Fruit fly (Drosophila melanogaster): ENCODE data around the gene ppk27.

The ppk27 gene

dm6 chr3L:3755101-3755500 lies at the start of gene ppk27:
TSS of gene ppk27 (minus strand) at chr3L:3755201.
- TF ChIP-seq Chrac-16 (GFP tag; optimal IDR thresholded peaks at IDR 0.05) (no peak), ftz-f1 (GFP tag; optimal IDR thresholded peaks at IDR 0.05) (no peak), CG13296 (GFP tag; optimal IDR thresholded peaks at IDR 0.05) (no peak), Ets65A (GFP tag) (peak; percentile 56)

dm6 chr3L:3802677-3803076 lies 47.7 kb upstream of the ppk27 start:
- peak; percentile 77 for TF ChIP-seq Antp (GFP tag; optimal IDR thresholded peaks at IDR 0.05)
- peak; percentile 86 for TF ChIP-seq ERR (GFP tag; optimal IDR thresholded peaks at IDR 0.05)
- TF ChIP-seq chm (GFP tag; IDR thresholded peaks at IDR 0.05) = peak; percentile 66; the same call in 1 of the 2 replicates
- TF ChIP-seq Nf-YA (GFP tag; IDR thresholded peaks at IDR 0.05) = peak; percentile 42; the same call in 1 of the 2 replicates
- TF ChIP-seq aop (GFP tag; IDR thresholded peaks at IDR 0.05) = 0 out of 2 replicates have a peak, but pooled peaks have one; percentile 29
- TF ChIP-seq CG15073 (GFP tag; optimal IDR thresholded peaks at IDR 0.05) = no peak
- TF ChIP-seq fru (optimal IDR thresholded peaks at IDR 0.05) = no peak
- peak; percentile 37 for TF ChIP-seq Nf-YB (GFP tag; optimal IDR thresholded peaks at IDR 0.05)
- peak; percentile 49 for TF ChIP-seq CG12299 (tag; optimal IDR thresholded peaks at IDR 0.05)
- peak; percentile 77 for TF ChIP-seq caup (GFP tag; optimal IDR thresholded peaks at IDR 0.05; ENCODE audit: severe bottlenecking)
- no peak for TF ChIP-seq Gsc (GFP tag; IDR thresholded peaks at IDR 0.05)
- 0 out of 2 replicates have a peak, but pooled peaks have one; percentile 25 for TF ChIP-seq gt (GFP tag; IDR thresholded peaks at IDR 0.05)
- TF ChIP-seq bsh (GFP tag; optimal IDR thresholded peaks at IDR 0.05) = peak in 1 of 2 experiments; percentile 58
- peak; percentile 75 for TF ChIP-seq CG12155 (GFP tag; optimal IDR thresholded peaks at IDR 0.05)
- peak; percentile 40 for TF ChIP-seq CG6683 (GFP tag; optimal IDR thresholded peaks at IDR 0.05)
- TF ChIP-seq Hmx (GFP tag; optimal IDR thresholded peaks at IDR 0.05) = peak; percentile 39
- no peak for TF ChIP-seq pfk (GFP tag; optimal IDR thresholded peaks at IDR 0.05)
- no peak for TF ChIP-seq br (optimal IDR thresholded peaks at IDR 0.05)
- peak; percentile 14 for TF ChIP-seq CG16815 (GFP tag; optimal IDR thresholded peaks at IDR 0.05)
- TF ChIP-seq Ssrp (tag; optimal IDR thresholded peaks at IDR 0.05) = peak; percentile 56
- TF ChIP-seq CG9817 (tag; optimal IDR thresholded peaks at IDR 0.05) = peak; percentile 65
- TF ChIP-seq kay (GFP tag; optimal IDR thresholded peaks at IDR 0.05) = no peak
- TF ChIP-seq B-H2 (GFP tag; optimal IDR thresholded peaks at IDR 0.05) = peak; percentile 92
- TF ChIP-seq Xbp1 (GFP tag; optimal IDR thresholded peaks at IDR 0.05) = peak; percentile 80
- no peak for TF ChIP-seq CG3995 (GFP tag; optimal IDR thresholded peaks at IDR 0.05)
- peak; percentile 88 for TF ChIP-seq CG14014 (GFP tag; IDR thresholded peaks at IDR 0.05)
- TF ChIP-seq sob (GFP tag; IDR thresholded peaks at IDR 0.05) = peak; percentile 85
- TF ChIP-seq CG9609 (GFP tag; optimal IDR thresholded peaks at IDR 0.05) = peak; percentile 75
- TF ChIP-seq CG1647 (GFP tag; optimal IDR thresholded peaks at IDR 0.05) = peak; percentile 19
- peak; percentile 37 for TF ChIP-seq CG4820 (GFP tag; optimal IDR thresholded peaks at IDR 0.05)
- peak; percentile 77 for TF ChIP-seq sisA (GFP tag; IDR thresholded peaks at IDR 0.05)
- peak; percentile 58 for TF ChIP-seq CG4424 (GFP tag; optimal IDR thresholded peaks at IDR 0.05)
- TF ChIP-seq CG10209 (GFP tag; optimal IDR thresholded peaks at IDR 0.05) = peak; percentile 79
- TF ChIP-seq p53 (GFP tag; optimal IDR thresholded peaks at IDR 0.05) = no peak
- TF ChIP-seq CG10979 (tag; optimal IDR thresholded peaks at IDR 0.05) = peak; percentile 22
- no peak for TF ChIP-seq gsb-n (tag; optimal IDR thresholded peaks at IDR 0.05)
- no peak for TF ChIP-seq CG8478 (optimal IDR thresholded peaks at IDR 0.05)
- TF ChIP-seq H15 (GFP tag; IDR thresholded peaks at IDR 0.05) = peak; percentile 53; the same call in 2 of the 3 replicates
- TF ChIP-seq CG7271 (tag; optimal IDR thresholded peaks at IDR 0.05) = no peak
- TF ChIP-seq CG8290 (GFP tag; optimal IDR thresholded peaks at IDR 0.05) = no peak
- peak in 1 of 2 experiments; percentile 95 for TF ChIP-seq CG8290 (tag; optimal IDR thresholded peaks at IDR 0.05)
- TF ChIP-seq CG12219 (GFP tag; optimal IDR thresholded peaks at IDR 0.05) = peak; percentile 78
- TF ChIP-seq ham (GFP tag; IDR thresholded peaks at IDR 0.05) = no peak
- peak; percentile 51 for TF ChIP-seq CG9876 (GFP tag; optimal IDR thresholded peaks at IDR 0.05)
- no peak for TF ChIP-seq corto (GFP tag; optimal IDR thresholded peaks at IDR 0.05)
- peak; percentile 17 for TF ChIP-seq CG15696 (tag; optimal IDR thresholded peaks at IDR 0.05)
- TF ChIP-seq HLH54F (GFP tag; optimal IDR thresholded peaks at IDR 0.05) = peak; percentile 79
